Fruit fly (Drosophila melanogaster): ENCODE measurements around the gene CG7248.

DNA sequence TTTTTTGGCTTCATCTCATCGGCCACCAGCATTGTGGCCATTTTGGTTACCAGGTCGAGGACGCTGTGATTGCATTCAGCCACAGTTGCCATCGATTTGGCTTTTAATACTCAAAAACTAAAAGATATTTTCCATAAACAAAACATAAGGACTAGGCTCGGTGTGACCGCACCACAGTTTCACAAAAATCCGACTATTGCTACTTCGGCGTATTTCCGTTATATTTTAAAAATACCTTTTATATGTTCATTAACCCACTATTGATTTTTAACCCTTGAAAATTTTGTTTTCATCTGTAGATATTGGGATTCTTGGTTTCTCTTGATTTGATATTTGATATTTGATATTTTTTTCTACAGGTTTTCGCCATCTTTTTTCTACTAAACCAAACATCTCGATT lies 44.1 kb downstream of the CG7248 start, which contains the start of gene Grip163:
- TF ChIP-seq D1 (tag; optimal IDR thresholded peaks at IDR 0.05) (no peak), Pif1B (GFP tag; optimal IDR thresholded peaks at IDR 0.05) (no peak), Snoo (tag; optimal IDR thresholded peaks at IDR 0.05) (no peak), CG15710 (tag; optimal IDR thresholded peaks at IDR 0.05) (no peak)

Measured in whole organism, pupa.